Worm (Caenorhabditis elegans): ENCODE measurements around the gene srab-13.

srab-13 gene

DNA sequence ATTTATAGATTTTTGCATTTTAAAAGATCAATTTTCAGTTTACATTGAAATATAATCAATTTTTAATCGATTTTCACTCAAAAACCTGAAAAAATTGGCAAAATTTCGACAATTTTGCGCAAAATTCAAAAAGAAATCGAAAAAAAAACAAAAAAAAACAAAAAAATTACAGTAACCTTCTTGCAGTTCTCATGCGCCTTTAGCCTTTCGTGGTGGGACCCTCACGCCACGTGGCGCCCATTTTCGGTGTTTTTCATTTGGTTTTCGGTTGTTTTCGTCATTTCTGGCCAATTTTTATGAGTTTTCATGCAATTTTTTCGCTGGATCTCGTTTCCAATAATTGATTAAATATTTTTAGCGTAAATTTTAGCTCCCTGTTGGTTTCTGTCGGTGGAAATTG, 39.7 kb upstream of the srab-13 start:
- TF ChIP-seq ces-1 (GFP tag; optimal IDR thresholded peaks at IDR 0.05), result no peak
- no peak for TF ChIP-seq mab-5 (tag; optimal IDR thresholded peaks at IDR 0.05)
- TF ChIP-seq tbx-8 (GFP tag; optimal IDR thresholded peaks at IDR 0.05), result no peak
- TF ChIP-seq snpc-4 (tag; optimal IDR thresholded peaks at IDR 0.05), result no peak
- TF ChIP-seq ztf-11 (tag; optimal IDR thresholded peaks at IDR 0.05), result no peak
- no peak for TF ChIP-seq ham-2 (GFP tag; optimal IDR thresholded peaks at IDR 0.05)
- TF ChIP-seq unc-39 (tag; optimal IDR thresholded peaks at IDR 0.05), result no peak
- TF ChIP-seq lin-13 (tag; optimal IDR thresholded peaks at IDR 0.05), result no peak
- TF ChIP-seq pha-4 (tag; optimal IDR thresholded peaks at IDR 0.05), result no peak
- no peak for TF ChIP-seq mep-1 (tag; optimal IDR thresholded peaks at IDR 0.05)
- TF ChIP-seq nhr-237 (tag; optimal IDR thresholded peaks at IDR 0.05), result no peak
- TF ChIP-seq elt-1 (tag; optimal IDR thresholded peaks at IDR 0.05; ENCODE audit: borderline replicate concordance, insufficient read depth), result no peak
- no peak for TF ChIP-seq M03D4.4 (tag; optimal IDR thresholded peaks at IDR 0.05)
- TF ChIP-seq lin-32 (GFP tag; optimal IDR thresholded peaks at IDR 0.05), result no peak

DNA sequence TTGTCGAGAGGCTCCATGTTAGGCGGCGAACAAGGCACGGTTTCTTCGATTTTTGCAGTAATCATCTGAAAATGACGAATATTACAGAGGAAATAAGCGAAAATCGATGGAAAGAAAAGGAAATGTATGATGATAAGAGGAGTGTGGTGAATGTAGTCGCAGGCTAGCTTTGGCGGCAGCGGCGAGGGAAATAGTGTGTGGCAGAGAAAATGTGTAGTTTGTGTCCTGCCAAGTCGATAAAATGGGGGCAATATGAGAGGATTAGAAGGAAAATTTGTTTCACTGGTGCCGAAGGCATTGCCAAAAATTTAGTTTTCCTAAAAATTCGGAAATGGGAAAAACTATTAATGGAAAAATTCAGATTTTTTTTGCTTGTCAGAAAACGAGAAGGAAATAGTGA, 39.1 kb upstream of the srab-13 start, which contains the start of gene nhr-86:
TSS of gene nhr-86 (minus strand) at position 71 of the 400 bp plus-strand sequence.
- TF ChIP-seq unc-120 (tag; optimal IDR thresholded peaks at IDR 0.05; ENCODE audit: poor library complexity, severe bottlenecking) (peak; percentile 9), ztf-11 (tag; optimal IDR thresholded peaks at IDR 0.05) (no peak), drap-1 (GFP tag; optimal IDR thresholded peaks at IDR 0.05) (no peak), nhr-2 (tag; optimal IDR thresholded peaks at IDR 0.05) (peak; percentile 31), ham-2 (GFP tag; optimal IDR thresholded peaks at IDR 0.05) (peak; percentile 53), nhr-28 (tag; optimal IDR thresholded peaks at IDR 0.05) (peak; percentile 51), ceh-39 (tag; optimal IDR thresholded peaks at IDR 0.05) (peak; percentile 30)

DNA sequence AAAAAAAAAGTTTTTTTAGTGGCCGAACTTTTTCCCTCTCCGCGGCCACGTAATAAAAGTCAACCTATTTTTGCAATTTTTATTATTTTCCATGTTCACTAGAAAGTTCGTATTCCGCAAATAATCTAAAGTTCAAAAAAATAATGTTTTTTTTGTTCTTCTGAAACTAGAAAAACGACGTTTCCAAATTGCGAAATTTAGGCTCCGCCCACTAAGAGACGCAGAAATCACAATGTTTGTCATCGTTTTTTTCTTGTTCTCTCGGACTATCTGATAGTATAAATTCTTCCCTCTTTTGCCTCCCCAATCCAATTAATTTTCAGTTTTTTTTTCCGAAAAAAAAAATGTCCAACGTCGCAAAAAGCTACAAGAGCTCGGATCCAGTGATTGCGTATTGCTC, 29.6 kb upstream of the srab-13 start, which contains the start of gene comt-3:
TSS of gene comt-3 (plus strand) at position 214 of the 400 bp plus-strand sequence.
- TF ChIP-seq mep-1 (tag; optimal IDR thresholded peaks at IDR 0.05) (no peak), ceh-83 (GFP tag; optimal IDR thresholded peaks at IDR 0.05) (no peak), mls-2 (tag; optimal IDR thresholded peaks at IDR 0.05) (no peak), flh-1 (GFP tag; optimal IDR thresholded peaks at IDR 0.05) (no peak), nhr-76 (tag; optimal IDR thresholded peaks at IDR 0.05) (no peak), lin-32 (GFP tag; optimal IDR thresholded peaks at IDR 0.05) (no peak), nhr-28 (tag; optimal IDR thresholded peaks at IDR 0.05) (no peak), sptf-1 (tag; optimal IDR thresholded peaks at IDR 0.05) (no peak), tbx-8 (GFP tag; optimal IDR thresholded peaks at IDR 0.05) (no peak), cnd-1 (tag; optimal IDR thresholded peaks at IDR 0.05) (no peak), pha-4 (tag; optimal IDR thresholded peaks at IDR 0.05) (no peak), unc-62 (GFP tag; optimal IDR thresholded peaks at IDR 0.05) (no peak), mab-5 (tag; optimal IDR thresholded peaks at IDR 0.05) (no peak), zip-8 (tag; optimal IDR thresholded peaks at IDR 0.05) (no peak), hlh-1 (tag; optimal IDR thresholded peaks at IDR 0.05) (no peak), ceh-43 (GFP tag; optimal IDR thresholded peaks at IDR 0.05) (no peak), elt-3 (tag; optimal IDR thresholded peaks at IDR 0.05) (no peak)

DNA sequence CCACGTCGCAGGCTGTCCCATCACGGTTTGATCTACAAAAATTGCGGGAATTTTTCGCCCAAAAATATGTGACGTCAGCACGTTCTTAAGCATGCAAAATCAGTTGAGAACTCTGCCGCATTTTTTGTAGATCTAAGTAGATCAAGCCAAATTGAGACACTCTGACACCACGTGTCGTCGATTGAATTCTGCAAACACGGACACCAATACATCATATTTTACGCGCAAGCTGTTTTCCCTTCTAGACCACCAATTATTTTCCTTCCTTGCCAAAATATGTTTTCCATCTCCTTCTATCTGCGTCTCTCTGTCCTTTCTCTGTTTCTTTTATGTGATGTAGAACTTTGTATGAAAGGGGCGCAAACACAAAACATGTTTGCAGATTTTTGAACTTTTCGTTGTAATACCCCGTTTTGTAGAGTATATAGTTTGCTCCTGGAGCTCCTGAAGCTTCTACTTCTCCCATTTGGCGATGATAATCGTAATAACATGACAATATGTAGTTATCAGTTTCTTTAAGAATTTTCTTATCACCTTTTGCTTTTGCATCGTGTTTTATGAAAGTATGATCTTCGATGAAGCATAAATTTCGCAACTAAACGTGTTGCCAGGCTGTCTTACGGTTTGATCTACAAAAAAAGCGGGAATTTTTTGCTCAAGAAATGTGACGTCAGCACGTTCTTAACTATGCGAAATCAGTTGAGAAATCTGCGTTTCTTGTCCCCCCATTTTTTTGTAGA, 28.2 kb upstream of the srab-13 start:
- TF ChIP-seq ztf-11 (tag; optimal IDR thresholded peaks at IDR 0.05), result no peak
- no peak for TF ChIP-seq bed-3 (GFP tag; optimal IDR thresholded peaks at IDR 0.05)
- TF ChIP-seq nhr-12 (tag; optimal IDR thresholded peaks at IDR 0.05), result no peak

DNA sequence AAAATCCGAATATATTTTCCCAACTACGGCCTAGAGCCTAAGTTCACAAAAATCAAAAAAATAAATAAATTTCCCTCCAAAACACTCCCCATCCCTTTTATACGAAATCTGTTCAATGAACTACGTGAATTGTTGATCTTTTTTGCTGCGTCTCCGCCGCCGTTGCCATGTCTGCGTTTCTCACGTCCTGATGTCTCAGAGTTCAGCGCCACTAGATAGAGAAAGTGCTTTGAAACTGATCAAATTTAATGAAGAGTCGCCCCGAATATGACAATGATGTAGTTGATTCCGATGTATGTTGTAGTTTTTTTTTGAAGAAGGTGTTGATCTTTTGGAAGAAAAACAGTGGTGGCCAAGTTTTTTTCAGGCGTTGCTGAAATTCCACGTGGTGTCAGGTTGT, 26.6 kb upstream of the srab-13 start:
- no peak for TF ChIP-seq pha-4 (tag; optimal IDR thresholded peaks at IDR 0.05)
- no peak for TF ChIP-seq lin-32 (GFP tag; optimal IDR thresholded peaks at IDR 0.05)
- no peak for TF ChIP-seq mep-1 (tag; optimal IDR thresholded peaks at IDR 0.05)
- no peak for TF ChIP-seq mab-5 (tag; optimal IDR thresholded peaks at IDR 0.05)
- no peak for TF ChIP-seq nhr-28 (tag; optimal IDR thresholded peaks at IDR 0.05)
- no peak for TF ChIP-seq zip-8 (tag; optimal IDR thresholded peaks at IDR 0.05)
- TF ChIP-seq lin-13 (tag; optimal IDR thresholded peaks at IDR 0.05), result no peak
- TF ChIP-seq hlh-1 (tag; optimal IDR thresholded peaks at IDR 0.05), result no peak
- TF ChIP-seq tbx-8 (GFP tag; optimal IDR thresholded peaks at IDR 0.05), result no peak
- no peak for TF ChIP-seq nhr-2 (tag; optimal IDR thresholded peaks at IDR 0.05)
- TF ChIP-seq sem-2 (GFP tag; optimal IDR thresholded peaks at IDR 0.05), result no peak
- TF ChIP-seq sptf-1 (tag; optimal IDR thresholded peaks at IDR 0.05), result no peak
- no peak for TF ChIP-seq ztf-11 (tag; optimal IDR thresholded peaks at IDR 0.05)
- no peak for TF ChIP-seq M03D4.4 (tag; optimal IDR thresholded peaks at IDR 0.05)
- no peak for TF ChIP-seq ceh-83 (GFP tag; optimal IDR thresholded peaks at IDR 0.05)
